Worm (Caenorhabditis elegans) whole organism, L4 larva: ENCODE measurements around the gene sri-2.

Experiments used
- ceh-44 ChIP-seq: fragments of 200-800 bp; sonication (Bioruptor generic); IDR thresholded peaks from 2 replicates; pipeline ENCODE4 v1.3.6; 2022; ENCODE audit warnings: missing genetic modification reagents, missing genetic modification characterization, missing compliant biosample characterization
- fos-1 ChIP-seq: fragments of 150-350 bp; optimal IDR thresholded peaks from 2 replicates; lab custom pipeline; 2014; ENCODE audit warnings: missing biosample characterization, missing genetic modification characterization
- lin-15B ChIP-seq: fragments of 150-350 bp; sonication (generic microtip); optimal IDR thresholded peaks from 3 replicates; lab custom pipeline; 2014; ENCODE audit warnings: missing biosample characterization, missing genetic modification characterization
- madf-5 ChIP-seq, 2 experiments: fragments of 200-800 bp; sonication (Bioruptor generic); IDR thresholded peaks; 2 replicates each; pipeline ENCODE4 v1.3.6; 2022; ENCODE audit warnings: missing compliant biosample characterization in 2 of 2, missing genetic modification characterization in 2 of 2
- pha-4 ChIP-seq, 2 experiments: fragments of 150-350 bp in 1 of 2; fragments of 200-800 bp in 1 of 2; sonication (Bioruptor generic) in 1 of 2; IDR thresholded peaks in 1 of 2; optimal IDR thresholded peaks in 1 of 2; 2 replicates each; pipeline versions ENCODE4 v1.3.6 to Lab custom; 2014 to 2022; ENCODE audit warnings: missing genetic modification characterization in 2 of 2, missing genetic modification reagents in 2 of 2, missing biosample characterization in 1 of 2, missing compliant biosample characterization in 1 of 2
- snpc-4 ChIP-seq: fragments of 150-350 bp; optimal IDR thresholded peaks from 2 replicates; lab custom pipeline; 2014; ENCODE audit warnings: missing biosample characterization, missing genetic modification characterization
- unc-130 ChIP-seq: sonication (generic microtip); optimal IDR thresholded peaks from 2 replicates; lab custom pipeline; 2016; ENCODE audit warnings: missing genetic modification reagents, missing genetic modification characterization, missing compliant biosample characterization
- zip-2 ChIP-seq: fragments of 150-350 bp; optimal IDR thresholded peaks from 2 replicates; lab custom pipeline; 2014; ENCODE audit warnings: missing biosample characterization, missing genetic modification characterization

- TF ChIP-seq fos-1 (tag; lab: Kevin White, UChicago) (no peak), ceh-44 (no peak), lin-15B (tag; lab: Kevin White, UChicago) (no peak), zip-2 (tag; lab: Kevin White, UChicago) (no peak), pha-4 (GFP tag; IDR thresholded peaks at IDR 0.05; lab: Robert Waterston, UW) (no peak), pha-4 (tag; optimal IDR thresholded peaks at IDR 0.05; lab: Kevin White, UChicago) (no peak), unc-130 (no peak), snpc-4 (tag; lab: Kevin White, UChicago) (no peak), madf-5 (GFP tag; IDR thresholded peaks at IDR 0.05; lab: Robert Waterston, UW) (no peak)
These were observed 9.5 kb downstream of the sri-2 start, which contains the start of gene srh-186 for ce11 chrV:15955497-15955896.
